Worm (Caenorhabditis elegans) whole organism, L1 larva: Measurements from ENCODE around the gene Y54E2A.5.

Experiments used
- fkh-10 ChIP-seq: sonication (generic microtip); optimal IDR thresholded peaks from 2 replicates; lab custom pipeline; 2017; ENCODE audit warnings: missing biosample characterization, missing genetic modification reagents, missing genetic modification characterization
- nhr-28 ChIP-seq: fragments of 150-350 bp; optimal IDR thresholded peaks from 2 replicates; lab custom pipeline; 2014; ENCODE audit warnings: missing biosample characterization, missing genetic modification characterization
- unc-62 ChIP-seq: fragments of 150-350 bp; optimal IDR thresholded peaks from 2 replicates; lab custom pipeline; 2014; ENCODE audit warnings: missing biosample characterization, missing genetic modification reagents, missing genetic modification characterization

DNA sequence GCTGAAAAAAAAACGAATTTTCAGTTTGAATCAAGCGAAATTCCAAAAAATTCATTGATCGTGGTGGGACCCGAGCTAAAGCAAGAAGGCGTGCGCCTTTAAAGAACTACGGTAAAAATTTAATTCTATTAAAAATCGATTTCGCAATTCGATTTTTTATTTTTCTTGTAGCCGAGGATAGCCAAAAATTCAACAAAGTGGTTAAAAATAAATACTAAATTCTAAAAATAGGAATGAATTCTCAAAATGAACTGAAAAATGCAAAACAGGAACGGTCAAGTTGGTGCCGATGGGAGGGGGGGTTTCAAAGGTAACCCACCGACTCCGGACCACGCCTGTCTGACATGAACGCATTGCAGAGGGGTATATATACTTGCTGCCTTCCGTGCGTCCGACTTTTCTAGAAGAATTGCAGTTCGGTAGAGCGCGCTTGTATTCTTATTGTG is 43.5 kb upstream of the Y54E2A.5 start:
- TF ChIP-seq fkh-10 (GFP tag; lab: Kevin White, UChicago) (no peak), unc-62 (GFP tag; lab: Kevin White, UChicago) (no peak), nhr-28 (tag; lab: Kevin White, UChicago) (no peak)
